Worm (Caenorhabditis elegans) whole organism, L2 larva: ENCODE data around the gene rev-3.

Experiments
- elt-1 ChIP-seq: fragments of 150-350 bp; optimal IDR thresholded peaks from 2 replicates; lab custom pipeline; 2014; ENCODE audit warnings: missing biosample characterization, missing genetic modification characterization
- fos-1 ChIP-seq: fragments of 150-350 bp; optimal IDR thresholded peaks from 2 replicates; lab custom pipeline; 2014; ENCODE audit warnings: missing biosample characterization, missing genetic modification characterization
- lin-39 ChIP-seq: fragments of 150-350 bp; optimal IDR thresholded peaks from 2 replicates; lab custom pipeline; 2014; ENCODE audit warnings: missing biosample characterization, missing genetic modification reagents, missing genetic modification characterization

- TF ChIP-seq lin-39 (tag; lab: Kevin White, UChicago) (no peak), elt-1 (tag; lab: Kevin White, UChicago) (peak; percentile 96), fos-1 (peak; percentile 95)
Observed at ce11 chrIII:5838159-5839046, 48.0 kb upstream of the rev-3 start.
